Worm (Caenorhabditis elegans) whole organism, L4 larva: ENCODE measurements around the gene ttr-52.
A peak's percentile ranks its signal among the peaks of the same experiment; 100 is the strongest.
"Not testable (repeated sequence)": the region's sequence is repeated elsewhere in the genome, so short reads cannot be mapped to it uniquely, and the experiment has no call there.

Source experiments
- F26F4.8 ChIP-seq: fragments of 200-800 bp; sonication (Bioruptor generic); conservative IDR thresholded peaks from 2 replicates; pipeline ENCODE4 v1.3.6; 2022; ENCODE audit warnings: missing genetic modification characterization, missing compliant biosample characterization
- F44E2.7 ChIP-seq: fragments of 200-800 bp; sonication (Bioruptor generic); IDR thresholded peaks from 2 replicates; pipeline ENCODE4 v2.1.2; 2022; ENCODE audit warnings: missing genetic modification characterization, missing compliant biosample characterization
- R02D3.7 ChIP-seq: fragments of 150-350 bp; sonication (generic microtip); optimal IDR thresholded peaks from 3 replicates; lab custom pipeline; 2014; ENCODE audit warnings: missing biosample characterization, missing genetic modification characterization
- T20F7.1 ChIP-seq: fragments of 200-800 bp; sonication (Bioruptor generic); optimal IDR thresholded peaks from 2 replicates; lab custom pipeline; 2018; ENCODE audit warnings: mild to moderate bottlenecking, missing genetic modification characterization, missing compliant biosample characterization
- aha-1 ChIP-seq: fragments of 150-350 bp; peaks from one replicate; lab custom pipeline; 2014; ENCODE audit warnings: missing biosample characterization, missing genetic modification characterization
- arid-1 ChIP-seq: fragments of 200-800 bp; sonication (Bioruptor generic); conservative IDR thresholded peaks from 2 replicates; pipeline ENCODE4 v1.3.6; 2022; ENCODE audit warnings: missing genetic modification reagents, missing genetic modification characterization, missing compliant biosample characterization
- attf-4 ChIP-seq: sonication (generic microtip); optimal IDR thresholded peaks from 3 replicates; lab custom pipeline; 2017; ENCODE audit warnings: missing biosample characterization, missing genetic modification characterization
- ceh-44 ChIP-seq: fragments of 200-800 bp; sonication (Bioruptor generic); IDR thresholded peaks from 2 replicates; pipeline ENCODE4 v1.3.6; 2022; ENCODE audit warnings: missing genetic modification reagents, missing genetic modification characterization, missing compliant biosample characterization
- ceh-82 ChIP-seq: sonication (generic microtip); optimal IDR thresholded peaks from 2 replicates; lab custom pipeline; 2017; ENCODE audit warnings: missing biosample characterization, missing genetic modification characterization
- cey-2 ChIP-seq: sonication (generic microtip); optimal IDR thresholded peaks from 3 replicates; lab custom pipeline; 2017; ENCODE audit warnings: missing genetic modification characterization, mild to moderate bottlenecking, missing compliant biosample characterization, antibody characterized with exemption, borderline replicate concordance; ENCODE audit not compliant: insufficient read depth
- daf-12 ChIP-seq: fragments of 150-350 bp; optimal IDR thresholded peaks from 2 replicates; lab custom pipeline; 2014; ENCODE audit warnings: missing biosample characterization, missing genetic modification reagents, missing genetic modification characterization
- daf-19 ChIP-seq: fragments of 200-800 bp; sonication (Bioruptor generic); conservative IDR thresholded peaks from 2 replicates; pipeline ENCODE4 v1.3.6; 2022; ENCODE audit warnings: missing genetic modification characterization, missing compliant biosample characterization
- dmd-8 ChIP-seq: fragments of 200-800 bp; sonication (Bioruptor generic); IDR thresholded peaks from 2 replicates; pipeline ENCODE4 v1.3.6; 2022; ENCODE audit warnings: missing genetic modification characterization, missing compliant biosample characterization
- egl-27 ChIP-seq: sonication (generic microtip); optimal IDR thresholded peaks from 3 replicates; lab custom pipeline; 2017; ENCODE audit warnings: missing biosample characterization, missing genetic modification reagents, missing genetic modification characterization
- egl-43 ChIP-seq: fragments of 200-800 bp; sonication (Bioruptor generic); IDR thresholded peaks from 2 replicates; pipeline ENCODE4 v1.3.6; 2022; ENCODE audit warnings: missing genetic modification reagents, missing genetic modification characterization, missing compliant biosample characterization
- fos-1 ChIP-seq: fragments of 150-350 bp; optimal IDR thresholded peaks from 2 replicates; lab custom pipeline; 2014; ENCODE audit warnings: missing biosample characterization, missing genetic modification characterization
- jun-1 ChIP-seq: fragments of 150-350 bp; optimal IDR thresholded peaks from 2 replicates; lab custom pipeline; 2014; ENCODE audit warnings: missing biosample characterization, missing genetic modification reagents, missing genetic modification characterization
- lin-13 ChIP-seq: fragments of 150-350 bp; optimal IDR thresholded peaks from 2 replicates; lab custom pipeline; 2014; ENCODE audit warnings: missing biosample characterization, missing genetic modification reagents, missing genetic modification characterization
- lin-29 ChIP-seq: fragments of 200-800 bp; sonication (Bioruptor generic); IDR thresholded peaks from 2 replicates; pipeline ENCODE4 v1.3.6; 2022; ENCODE audit warnings: missing genetic modification reagents, missing genetic modification characterization, missing compliant biosample characterization
- lin-38 ChIP-seq: fragments of 200-800 bp; sonication (Bioruptor generic); IDR thresholded peaks from 2 replicates; pipeline ENCODE4 v1.3.6; 2022; ENCODE audit warnings: missing genetic modification reagents, missing genetic modification characterization, missing compliant biosample characterization
- lin-39 ChIP-seq: fragments of 150-350 bp; optimal IDR thresholded peaks from 2 replicates; lab custom pipeline; 2014; ENCODE audit warnings: missing biosample characterization, missing genetic modification reagents, missing genetic modification characterization
- mdt-29 ChIP-seq: fragments of 200-800 bp; sonication (Bioruptor generic); IDR thresholded peaks from 2 replicates; pipeline ENCODE4 v1.3.6; 2022; ENCODE audit warnings: missing genetic modification reagents, missing genetic modification characterization, missing compliant biosample characterization
- mxl-3 ChIP-seq: fragments of 200-800 bp; sonication (Bioruptor generic); optimal IDR thresholded peaks from 2 replicates; lab custom pipeline; 2018; ENCODE audit warnings: mild to moderate bottlenecking, missing genetic modification characterization, missing compliant biosample characterization
- nhr-25 ChIP-seq: sonication (generic microtip); optimal IDR thresholded peaks from 2 replicates; lab custom pipeline; 2017; ENCODE audit warnings: missing genetic modification characterization, mild to moderate bottlenecking, missing compliant biosample characterization, antibody characterized with exemption, moderate library complexity, borderline replicate concordance; ENCODE audit not compliant: insufficient read depth
- pha-4 ChIP-seq, 2 experiments: fragments of 150-350 bp in 1 of 2; fragments of 200-800 bp in 1 of 2; sonication (Bioruptor generic) in 1 of 2; IDR thresholded peaks in 1 of 2; optimal IDR thresholded peaks in 1 of 2; 2 replicates each; pipeline versions ENCODE4 v1.3.6 to Lab custom; 2014 to 2022; ENCODE audit warnings: missing genetic modification characterization in 2 of 2, missing genetic modification reagents in 2 of 2, missing biosample characterization in 1 of 2, missing compliant biosample characterization in 1 of 2
- php-3 ChIP-seq: fragments of 200-800 bp; sonication (Bioruptor generic); IDR thresholded peaks from 2 replicates; pipeline ENCODE4 v1.3.6; 2022; ENCODE audit warnings: missing genetic modification reagents, missing genetic modification characterization, missing compliant biosample characterization
- set-16 ChIP-seq: fragments of 200-800 bp; sonication (Bioruptor generic); IDR thresholded peaks from 2 replicates; pipeline ENCODE4 v1.3.6; 2022; ENCODE audit warnings: missing genetic modification reagents, missing genetic modification characterization, missing compliant biosample characterization
- spr-3 ChIP-seq: fragments of 200-800 bp; sonication (Bioruptor generic); optimal IDR thresholded peaks from 2 replicates; lab custom pipeline; 2018; ENCODE audit warnings: mild to moderate bottlenecking, missing genetic modification characterization, missing compliant biosample characterization
- unc-62 ChIP-seq, 3 experiments: fragments of 150-350 bp in 1 of 3; sonication (generic microtip); optimal IDR thresholded peaks in 2 of 3; peaks in 1 of 3; 1 replicate in 1 of 3; 2 replicates in 2 of 3; lab custom pipeline; 2014 to 2017; ENCODE audit warnings: missing biosample characterization in 3 of 3, missing genetic modification characterization in 3 of 3, missing genetic modification reagents in 3 of 3, missing genotype in 1 of 3
- vab-7 ChIP-seq: fragments of 200-800 bp; sonication (Bioruptor generic); IDR thresholded peaks from 2 replicates; pipeline ENCODE4 v1.3.6; 2022; ENCODE audit warnings: missing genetic modification reagents, missing genetic modification characterization, missing compliant biosample characterization
- zip-11 ChIP-seq: fragments of 200-800 bp; sonication (Bioruptor generic); IDR thresholded peaks from 2 replicates; pipeline ENCODE4 v1.3.6; 2022; ENCODE audit warnings: missing genetic modification characterization, missing compliant biosample characterization
- ztf-11 ChIP-seq: fragments of 150-350 bp; optimal IDR thresholded peaks from 2 replicates; lab custom pipeline; 2014; ENCODE audit warnings: missing biosample characterization, missing genetic modification characterization

Gene ttr-52

DNA sequence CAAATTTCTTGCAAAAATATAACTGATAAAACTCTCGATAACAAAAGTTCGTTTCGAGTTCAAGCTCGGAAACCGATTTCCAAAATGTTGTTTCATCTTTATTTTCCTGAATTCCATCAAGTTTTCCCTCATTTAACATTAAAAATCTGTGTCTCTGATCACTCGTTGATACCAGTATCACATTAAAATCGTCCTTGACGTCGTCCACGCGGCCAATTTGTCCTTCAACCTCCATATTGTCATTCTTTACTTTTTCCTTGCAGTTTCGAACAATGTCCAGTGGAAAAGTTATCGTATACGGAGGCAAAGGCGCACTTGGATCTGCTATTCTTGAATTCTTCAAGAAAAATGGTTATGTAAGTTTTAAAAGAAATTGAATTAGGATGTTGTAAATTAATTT lies 10.9 kb upstream of the ttr-52 start, which contains the start of gene qdpr-1:
TSS of gene qdpr-1 (plus strand) at position 264 of the 400 bp plus-strand sequence.
- no peak for TF ChIP-seq fos-1 (tag; lab: Kevin White, UChicago)
- peak; percentile 43 for TF ChIP-seq mxl-3 (GFP tag; lab: Kevin White, UChicago)

- TF ChIP-seq F44E2.7 (GFP tag; lab: Robert Waterston, UW) (no peak), lin-29 (GFP tag; lab: Robert Waterston, UW) (no peak), arid-1 (GFP tag; lab: Robert Waterston, UW) (no peak), egl-27 (no peak), nhr-25 (no peak), daf-12 (no peak), F26F4.8 (GFP tag; lab: Robert Waterston, UW) (no peak), mdt-29 (GFP tag; lab: Robert Waterston, UW) (no peak), vab-7 (GFP tag; lab: Robert Waterston, UW) (no peak), php-3 (GFP tag; lab: Robert Waterston, UW) (no peak), fos-1 (tag; lab: Kevin White, UChicago) (no peak)
Measured at ce11 chrIII:13395262-13395661, 9.3 kb upstream of the ttr-52 start, which contains the start of gene F11F1.1. Gene F11F1.1, plus strand, starts transcription at chrIII:13395562.

ce11 chrIII:13401673-13402258 lies 2.8 kb upstream of the ttr-52 start, which contains the start of the genes srlf-9 and srlf-10:
Gene srlf-9, minus strand, starts transcription at chrIII:13401773.
Gene srlf-10, plus strand, starts transcription at chrIII:13402208.
- TF ChIP-seq aha-1; vab-7 (GFP tag; lab: Robert Waterston, UW); jun-1 (tag; lab: Kevin White, UChicago): not testable (repeated sequence)

- no peak for TF ChIP-seq R02D3.7
- no peak for TF ChIP-seq cey-2 (tag; lab: Kevin White, UChicago)
- TF ChIP-seq ceh-44 (GFP tag; lab: Robert Waterston, UW), result no peak
- no peak for TF ChIP-seq T20F7.1 (GFP tag; lab: Kevin White, UChicago)
- TF ChIP-seq set-16, result no peak
- TF ChIP-seq lin-29 (GFP tag; lab: Robert Waterston, UW), result no peak
- TF ChIP-seq lin-13, result no peak
- TF ChIP-seq spr-3, result no peak
- TF ChIP-seq lin-38 (GFP tag; lab: Robert Waterston, UW), result no peak
- no peak for TF ChIP-seq egl-43
- TF ChIP-seq ceh-82 (tag; lab: Kevin White, UChicago), result no peak
Measured at ce11 chrIII:13402934-13403333, 1.6 kb upstream of the ttr-52 start, which contains the start of gene mig-18. Gene mig-18, plus strand, starts transcription at chrIII:13403234.

ce11 chrIII:13405504-13405903 lies 986 bp downstream of the ttr-52 start, which contains the start of gene nas-1:
Gene nas-1, plus strand, starts transcription at chrIII:13405804.
- TF ChIP-seq F26F4.8 (GFP tag; lab: Robert Waterston, UW) (no peak), unc-62 (GFP tag; optimal IDR thresholded peaks at IDR 0.05 in 1 of 2; lab: Kevin White, UChicago) (peak in 1 of 2 experiments; percentile 31), unc-62 (tag; optimal IDR thresholded peaks at IDR 0.05; lab: Kevin White, UChicago) (no peak), daf-19 (GFP tag; lab: Robert Waterston, UW) (no peak)

ce11 chrIII:13409498-13409897 lies 5.0 kb downstream of the ttr-52 start, which contains the start of gene myo-6:
Gene myo-6, plus strand, starts transcription at chrIII:13409798.
- TF ChIP-seq R02D3.7 (no peak), ztf-11 (tag; lab: Kevin White, UChicago) (no peak), pha-4 (GFP tag; IDR thresholded peaks at IDR 0.05; lab: Robert Waterston, UW) (0 out of 2 replicates have a peak, but pooled peaks have one; percentile 25), pha-4 (tag; optimal IDR thresholded peaks at IDR 0.05; lab: Kevin White, UChicago) (no peak), attf-4 (no peak), dmd-8 (GFP tag; lab: Robert Waterston, UW) (no peak), zip-11 (GFP tag; lab: Robert Waterston, UW) (no peak), lin-39 (tag; lab: Kevin White, UChicago) (no peak), F26F4.8 (GFP tag; lab: Robert Waterston, UW) (no peak)
